Fruit fly (Drosophila melanogaster) whole organism, embryonic: ENCODE measurements around the gene CG32647.

Source experiments
- B-H2 ChIP-seq: fragments of 200-800 bp; sonication (Bioruptor generic); optimal IDR thresholded peaks from 2 replicates; lab custom pipeline; 2018; ENCODE audit warnings: missing biosample characterization, mild to moderate bottlenecking, missing genetic modification characterization
- CG1024 ChIP-seq: fragments of 200-800 bp; sonication (Bioruptor generic); IDR thresholded peaks from 2 replicates; pipeline ENCODE4 v1.3.6; 2022; ENCODE audit warnings: missing biosample characterization, missing genetic modification characterization
- CG10321 ChIP-seq: fragments of 200-800 bp; sonication (Bioruptor generic); IDR thresholded peaks from 2 replicates; pipeline ENCODE4 v1.3.6; 2022; ENCODE audit warnings: missing biosample characterization, missing genetic modification characterization
- CG11456 ChIP-seq: fragments of 200-800 bp; sonication (Bioruptor generic); IDR thresholded peaks from 3 replicates; pipeline ENCODE4 v1.3.6; 2022; ENCODE audit warnings: missing biosample characterization, missing genetic modification characterization
- CG11560 ChIP-seq: fragments of 200-800 bp; sonication (Bioruptor generic); IDR thresholded peaks from 3 replicates; pipeline ENCODE4 v1.3.6; 2022; ENCODE audit warnings: missing biosample characterization, missing genetic modification characterization
- CG12155 ChIP-seq: fragments of 200-800 bp; sonication (Bioruptor generic); optimal IDR thresholded peaks from 3 replicates; lab custom pipeline; 2016; ENCODE audit warnings: missing biosample characterization, missing genetic modification characterization
- CG12236 ChIP-seq: fragments of 200-800 bp; sonication (Bioruptor generic); optimal IDR thresholded peaks from 2 replicates; lab custom pipeline; 2016; ENCODE audit warnings: missing biosample characterization, missing genetic modification characterization
- CG1233 ChIP-seq: fragments of 200-800 bp; sonication (Bioruptor generic); optimal IDR thresholded peaks from 4 replicates; lab custom pipeline; 2018; ENCODE audit warnings: missing biosample characterization, mild to moderate bottlenecking, missing genetic modification characterization
- CG13894 ChIP-seq: fragments of 200-800 bp; sonication (Bioruptor generic); optimal IDR thresholded peaks from 3 replicates; lab custom pipeline; 2018; ENCODE audit warnings: missing biosample characterization, mild to moderate bottlenecking, missing genetic modification characterization, moderate library complexity
- CG14860 ChIP-seq: fragments of 200-800 bp; sonication (Bioruptor generic); IDR thresholded peaks from 3 replicates; pipeline ENCODE4 v1.3.6; 2022; ENCODE audit warnings: missing biosample characterization, missing genetic modification characterization; ENCODE audit not compliant: partially characterized antibody
- CG18476 ChIP-seq: fragments of 200-800 bp; sonication (Bioruptor generic); optimal IDR thresholded peaks from 2 replicates; lab custom pipeline; 2016; ENCODE audit warnings: missing biosample characterization, mild to moderate bottlenecking, missing genetic modification characterization
- CG30403 ChIP-seq: fragments of 200-800 bp; sonication (Bioruptor generic); optimal IDR thresholded peaks from 3 replicates; lab custom pipeline; 2016; ENCODE audit warnings: missing biosample characterization, missing genetic modification characterization
- CG34422 ChIP-seq: fragments of 200-800 bp; sonication (Bioruptor generic); IDR thresholded peaks from 3 replicates; pipeline ENCODE4 v1.3.6; 2022; ENCODE audit warnings: missing biosample characterization, missing genetic modification characterization
- CG3995 ChIP-seq: fragments of 200-800 bp; sonication (Bioruptor generic); optimal IDR thresholded peaks from 3 replicates; lab custom pipeline; 2016; ENCODE audit warnings: missing biosample characterization, missing genetic modification characterization
- CG43689 ChIP-seq: fragments of 200-800 bp; sonication (Bioruptor generic); IDR thresholded peaks from 2 replicates; pipeline ENCODE4 v1.3.6; 2022; ENCODE audit warnings: missing biosample characterization, missing genetic modification characterization
- CG4730 ChIP-seq: fragments of 200-800 bp; sonication (Bioruptor generic); IDR thresholded peaks from 2 replicates; pipeline ENCODE4 v1.3.6; 2022; ENCODE audit warnings: missing biosample characterization, missing genetic modification characterization
- CG6683 ChIP-seq: fragments of 200-800 bp; sonication (Bioruptor generic); optimal IDR thresholded peaks from 2 replicates; lab custom pipeline; 2017; ENCODE audit warnings: missing biosample characterization, mild to moderate bottlenecking, missing genetic modification characterization, missing genetic modification reagents
- CG7357 ChIP-seq: fragments of 200-800 bp; sonication (Bioruptor generic); IDR thresholded peaks from 3 replicates; pipeline ENCODE4 v1.3.6; 2022; ENCODE audit warnings: missing biosample characterization, missing genetic modification characterization
- CG8388 ChIP-seq: fragments of 200-800 bp; sonication (Bioruptor generic); optimal IDR thresholded peaks from 2 replicates; lab custom pipeline; 2019; ENCODE audit warnings: missing biosample characterization, mild to moderate bottlenecking, missing genetic modification characterization, moderate library complexity
- CG8924 ChIP-seq: fragments of 200-800 bp; optimal IDR thresholded peaks from 3 replicates; lab custom pipeline; 2019; ENCODE audit warnings: missing biosample characterization, mild to moderate bottlenecking, missing genetic modification characterization, moderate library complexity
- CG9932 ChIP-seq: fragments of 200-800 bp; sonication (Bioruptor generic); IDR thresholded peaks from 2 replicates; pipeline ENCODE4 v1.3.6; 2022; ENCODE audit warnings: missing biosample characterization, missing genetic modification characterization
- CHES-1-like ChIP-seq: fragments of 200-800 bp; sonication (Bioruptor generic); optimal IDR thresholded peaks from 2 replicates; lab custom pipeline; 2016; ENCODE audit warnings: missing biosample characterization, missing genetic modification characterization
- D19A ChIP-seq: fragments of 200-800 bp; optimal IDR thresholded peaks from 3 replicates; lab custom pipeline; 2019; ENCODE audit warnings: missing biosample characterization, mild to moderate bottlenecking, missing genetic modification characterization, moderate library complexity
- Dll ChIP-seq: fragments of 200-800 bp; sonication (Bioruptor generic); IDR thresholded peaks from 4 replicates; pipeline ENCODE4 v1.3.6; 2022; ENCODE audit warnings: missing biosample characterization, missing genetic modification characterization; ENCODE audit not compliant: partially characterized antibody
- HLH54F ChIP-seq: fragments of 200-800 bp; sonication (Bioruptor generic); optimal IDR thresholded peaks from 3 replicates; lab custom pipeline; 2016; ENCODE audit warnings: missing biosample characterization, missing genetic modification characterization
- Hand ChIP-seq: fragments of 200-800 bp; sonication (Bioruptor generic); optimal IDR thresholded peaks from 2 replicates; lab custom pipeline; 2017; ENCODE audit warnings: mild to moderate bottlenecking, missing biosample characterization, missing genetic modification reagents, missing genetic modification characterization
- Lhr ChIP-seq: fragments of 200-800 bp; sonication (Bioruptor generic); optimal IDR thresholded peaks from 3 replicates; lab custom pipeline; 2017; ENCODE audit warnings: mild to moderate bottlenecking, missing biosample characterization, missing genetic modification reagents, missing genetic modification characterization
- Max ChIP-seq: fragments of 200-800 bp; sonication (Bioruptor generic); optimal IDR thresholded peaks from 2 replicates; lab custom pipeline; 2016; ENCODE audit warnings: missing biosample characterization, mild to moderate bottlenecking, missing genetic modification characterization
- Mrtf ChIP-seq: fragments of 200-800 bp; sonication (Bioruptor generic); IDR thresholded peaks from 3 replicates; pipeline ENCODE4 v1.3.6; 2022; ENCODE audit warnings: missing biosample characterization, missing genetic modification characterization
- Oaz ChIP-seq: fragments of 200-800 bp; sonication (Bioruptor generic); IDR thresholded peaks from 2 replicates; pipeline ENCODE4 v1.3.6; 2022; ENCODE audit warnings: missing biosample characterization, missing genetic modification characterization
- Ptx1 ChIP-seq: fragments of 200-800 bp; sonication (Bioruptor generic); IDR thresholded peaks from 2 replicates; pipeline ENCODE4 v1.3.6; 2022; ENCODE audit warnings: missing biosample characterization, missing genetic modification characterization
- Rfx ChIP-seq: fragments of 200-800 bp; sonication (Bioruptor generic); IDR thresholded peaks from 2 replicates; pipeline ENCODE4 v1.3.6; 2022; ENCODE audit warnings: missing biosample characterization, missing genetic modification characterization
- Taf1 ChIP-seq: fragments of 200-800 bp; sonication (Bioruptor generic); IDR thresholded peaks from 2 replicates; pipeline ENCODE4 v1.3.6; 2022; ENCODE audit warnings: missing biosample characterization, missing genetic modification characterization
- disco-r ChIP-seq: fragments of 200-800 bp; sonication (Bioruptor generic); optimal IDR thresholded peaks from 2 replicates; lab custom pipeline; 2016; ENCODE audit warnings: missing biosample characterization, missing genetic modification characterization
- esg ChIP-seq: fragments of 200-800 bp; sonication (Bioruptor generic); conservative IDR thresholded peaks from 2 replicates; pipeline ENCODE4 v1.3.6; 2022; ENCODE audit warnings: missing biosample characterization, missing genetic modification characterization
- ewg ChIP-seq: fragments of 200-800 bp; sonication (Bioruptor generic); optimal IDR thresholded peaks from 3 replicates; lab custom pipeline; 2017; ENCODE audit warnings: mild to moderate bottlenecking, missing biosample characterization, missing genetic modification reagents, missing genetic modification characterization
- grau ChIP-seq: fragments of 200-800 bp; optimal IDR thresholded peaks from 3 replicates; lab custom pipeline; 2019; ENCODE audit warnings: missing biosample characterization, mild to moderate bottlenecking, missing genetic modification characterization, moderate library complexity
- grn ChIP-seq: fragments of 200-800 bp; sonication (Bioruptor generic); optimal IDR thresholded peaks from 3 replicates; lab custom pipeline; 2017; ENCODE audit warnings: missing biosample characterization, missing genetic modification characterization
- hth ChIP-seq: fragments of >200 bp; optimal IDR thresholded peaks from 2 replicates; lab custom pipeline; 2017; ENCODE audit warnings: inconsistent platforms
- nmo ChIP-seq: fragments of 200-800 bp; sonication (Bioruptor generic); optimal IDR thresholded peaks from 2 replicates; lab custom pipeline; 2018; ENCODE audit warnings: missing biosample characterization, mild to moderate bottlenecking, missing genetic modification characterization, moderate library complexity
- nom ChIP-seq: fragments of 200-800 bp; sonication (Bioruptor generic); optimal IDR thresholded peaks from 2 replicates; lab custom pipeline; 2017; ENCODE audit warnings: missing biosample characterization, missing genetic modification characterization, mild to moderate bottlenecking, moderate library complexity, missing genetic modification reagents
- slbo ChIP-seq: fragments of 200-800 bp; sonication (Bioruptor generic); IDR thresholded peaks from 2 replicates; pipeline ENCODE4 v1.3.6; 2022; ENCODE audit warnings: missing biosample characterization, missing genetic modification characterization
- sna ChIP-seq: fragments of 200-800 bp; sonication (Bioruptor generic); IDR thresholded peaks from 2 replicates; pipeline ENCODE4 v1.3.6; 2022; ENCODE audit warnings: missing biosample characterization, missing genetic modification characterization; ENCODE audit not compliant: partially characterized antibody
- so ChIP-seq: fragments of 200-800 bp; sonication (Bioruptor generic); IDR thresholded peaks from 3 replicates; pipeline ENCODE4 v1.3.6; 2022; ENCODE audit warnings: missing biosample characterization, missing genetic modification characterization
- sob ChIP-seq: fragments of 200-800 bp; sonication (Bioruptor generic); IDR thresholded peaks from 2 replicates; pipeline ENCODE4 v1.3.6; 2022; ENCODE audit warnings: missing biosample characterization, missing genetic modification characterization
- stwl ChIP-seq: fragments of 200-800 bp; sonication (Bioruptor generic); optimal IDR thresholded peaks from 3 replicates; lab custom pipeline; 2018; ENCODE audit warnings: missing biosample characterization, mild to moderate bottlenecking, missing genetic modification characterization, moderate library complexity
- tup ChIP-seq: fragments of 200-800 bp; sonication (Bioruptor generic); optimal IDR thresholded peaks from 2 replicates; lab custom pipeline; 2016; ENCODE audit warnings: missing biosample characterization, mild to moderate bottlenecking, missing genetic modification characterization, moderate library complexity
- unc-4 ChIP-seq: fragments of 200-800 bp; sonication (Bioruptor generic); IDR thresholded peaks from 2 replicates; pipeline ENCODE4 v1.3.6; 2022; ENCODE audit warnings: missing biosample characterization, missing genetic modification characterization; ENCODE audit not compliant: partially characterized antibody
- wek ChIP-seq: fragments of 200-800 bp; sonication (Bioruptor generic); optimal IDR thresholded peaks from 3 replicates; lab custom pipeline; 2018; ENCODE audit warnings: missing biosample characterization, mild to moderate bottlenecking, missing genetic modification characterization, moderate library complexity
- zfh1 ChIP-seq: fragments of 200-800 bp; sonication (Bioruptor generic); IDR thresholded peaks from 3 replicates; pipeline ENCODE4 v1.3.6; 2022; ENCODE audit warnings: missing biosample characterization, missing genetic modification characterization

CG32647 gene

DNA sequence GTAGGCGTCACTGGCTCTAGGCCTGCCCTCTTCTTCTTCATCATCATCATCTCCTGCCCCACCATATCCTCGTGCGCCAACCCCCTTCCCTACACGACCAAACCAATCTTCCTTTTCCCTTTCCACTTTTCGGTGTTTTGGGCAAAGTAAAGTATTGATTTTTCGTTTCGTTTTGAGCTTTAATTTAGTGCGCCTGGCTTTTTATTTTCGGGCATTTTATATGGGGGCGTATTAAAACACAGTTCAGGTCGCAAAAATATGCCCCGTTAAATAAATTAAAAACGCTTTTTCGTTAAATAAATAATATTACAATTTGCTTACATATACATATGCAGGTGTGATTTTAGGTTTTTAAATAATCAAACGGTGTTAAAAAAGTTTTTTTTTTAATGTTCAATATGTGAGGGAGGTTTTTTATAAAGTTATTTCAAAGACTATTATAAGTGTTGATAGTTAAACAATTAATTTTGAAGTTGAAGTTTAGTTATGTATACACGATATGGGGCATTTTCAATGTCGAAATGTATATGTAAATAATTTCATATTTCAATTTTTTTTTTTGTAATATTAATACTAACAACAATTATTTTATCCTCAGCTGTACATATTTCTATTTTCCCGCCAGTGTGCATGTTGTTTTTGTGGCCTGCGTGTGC is 46.9 kb downstream of the CG32647 start (continued):
- TF ChIP-seq CG11456 (GFP tag; lab: Robert Waterston, UW) (no peak), stwl (tag; lab: Kevin White, UChicago) (no peak), Taf1 (GFP tag; lab: Robert Waterston, UW) (no peak), CG14860 (no peak), CG12236 (GFP tag; lab: Kevin White, UChicago) (no peak), grau (peak; percentile 81), CG1024 (no peak), Lhr (peak; percentile 13), CG1233 (GFP tag; lab: Kevin White, UChicago) (peak; percentile 67), Hand (GFP tag; lab: Kevin White, UChicago) (peak; percentile 55), sna (GFP tag; lab: Robert Waterston, UW) (no peak), CG6683 (GFP tag; lab: Kevin White, UChicago) (peak; percentile 59), Dll (GFP tag; lab: Robert Waterston, UW) (no peak), B-H2 (GFP tag; lab: Kevin White, UChicago) (no peak), CG13894 (tag; lab: Kevin White, UChicago) (no peak), unc-4 (GFP tag; lab: Robert Waterston, UW) (no peak), zfh1 (peak; percentile 38; the same call in 1 of the 3 replicates), CG7357 (GFP tag; lab: Robert Waterston, UW) (peak; percentile 55; the same call in 1 of the 3 replicates), CG43689 (GFP tag; lab: Robert Waterston, UW) (0 out of 2 replicates have a peak, but pooled peaks have one; percentile 32), hth (lab: Kevin White, UChicago) (no peak), tup (GFP tag; lab: Kevin White, UChicago) (no peak), CG8388 (GFP tag; lab: Kevin White, UChicago) (peak; percentile 80), ewg (GFP tag; lab: Kevin White, UChicago) (peak; percentile 62), Ptx1 (GFP tag; lab: Robert Waterston, UW) (peak; percentile 71), CG18476 (GFP tag; lab: Kevin White, UChicago) (peak; percentile 59), slbo (GFP tag; lab: Robert Waterston, UW) (peak; percentile 63), wek (GFP tag; lab: Kevin White, UChicago) (no peak), Rfx (peak; percentile 44; the same call in 1 of the 2 replicates), Oaz (GFP tag; lab: Robert Waterston, UW) (0 out of 2 replicates have a peak, but pooled peaks have one; percentile 15), nmo (GFP tag; lab: Kevin White, UChicago) (peak; percentile 90), CG34422 (GFP tag; lab: Robert Waterston, UW) (no peak), CG8924 (tag; lab: Kevin White, UChicago) (peak; percentile 83), Max (GFP tag; lab: Kevin White, UChicago) (no peak)
- TF ChIP-seq, all 482 proteins: peak for 210

DNA sequence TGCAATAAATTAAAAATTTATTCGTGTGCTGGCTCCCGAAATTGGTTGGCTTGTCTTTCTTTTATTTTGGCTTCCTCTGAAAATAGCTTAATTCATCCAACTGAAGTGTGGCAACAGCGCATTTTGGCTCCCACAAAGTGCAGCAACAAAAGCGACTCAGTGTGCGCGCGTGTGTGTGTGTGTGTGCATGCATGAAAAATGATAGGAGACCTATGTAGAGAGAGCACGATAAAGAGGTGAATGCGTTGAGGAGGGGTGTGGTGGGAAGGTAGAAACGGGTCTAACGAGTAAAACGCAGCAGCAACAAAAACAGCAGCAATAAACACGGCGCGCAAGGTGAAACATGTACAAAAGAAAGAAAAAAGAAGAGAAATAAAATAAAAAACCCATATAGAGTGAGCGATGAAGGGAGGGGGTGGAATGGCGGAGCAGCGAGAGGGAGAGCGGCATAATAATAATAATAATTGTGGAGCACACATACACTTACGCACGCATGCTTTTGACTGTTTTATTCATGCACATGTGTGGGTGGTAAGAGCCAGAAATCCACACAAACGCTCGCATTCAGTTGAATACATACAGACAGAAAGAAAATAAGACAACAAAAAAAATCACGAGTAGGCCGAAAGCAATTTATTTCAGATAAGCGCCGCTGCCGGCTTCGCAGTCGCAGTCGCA is 47.6 kb downstream of the CG32647 start:
- TF ChIP-seq esg (GFP tag; lab: Robert Waterston, UW) (no peak), CG12155 (GFP tag; lab: Kevin White, UChicago) (no peak), CG4730 (GFP tag; lab: Robert Waterston, UW) (no peak), HLH54F (no peak), CG11560 (no peak), sob (no peak), CG3995 (GFP tag; lab: Kevin White, UChicago) (no peak), D19A (no peak), Mrtf (GFP tag; lab: Robert Waterston, UW) (no peak), so (GFP tag; lab: Robert Waterston, UW) (no peak), CG30403 (GFP tag; lab: Kevin White, UChicago) (no peak), grn (GFP tag; lab: Kevin White, UChicago) (peak; percentile 42), CHES-1-like (GFP tag; lab: Kevin White, UChicago) (no peak), CG9932 (GFP tag; lab: Robert Waterston, UW) (no peak), disco-r (GFP tag; lab: Kevin White, UChicago) (no peak), nom (GFP tag; lab: Kevin White, UChicago) (peak; percentile 98), CG10321 (GFP tag; lab: Robert Waterston, UW) (no peak)
